Worm (Caenorhabditis elegans) whole organism, L3 larva: ENCODE data around the gene cup-16.

ENCODE experiments used
- daf-12 ChIP-seq: fragments of 150-350 bp; optimal IDR thresholded peaks from 2 replicates; lab custom pipeline; 2014; ENCODE audit warnings: missing biosample characterization, missing genetic modification reagents, missing genetic modification characterization
- elt-1 ChIP-seq: fragments of 150-350 bp; optimal IDR thresholded peaks from 2 replicates; lab custom pipeline; 2014; ENCODE audit warnings: missing biosample characterization, missing genetic modification characterization
- nhr-237 ChIP-seq: fragments of 150-350 bp; optimal IDR thresholded peaks from 2 replicates; lab custom pipeline; 2014; ENCODE audit warnings: missing biosample characterization, missing genetic modification characterization
- pqm-1 ChIP-seq: fragments of 150-350 bp; optimal IDR thresholded peaks from 2 replicates; lab custom pipeline; 2017; ENCODE audit warnings: missing biosample characterization, missing genetic modification characterization, inconsistent platforms
- skn-1 ChIP-seq: fragments of 150-350 bp; optimal IDR thresholded peaks from 2 replicates; lab custom pipeline; 2014; ENCODE audit warnings: missing biosample characterization, missing genetic modification characterization

DNA sequence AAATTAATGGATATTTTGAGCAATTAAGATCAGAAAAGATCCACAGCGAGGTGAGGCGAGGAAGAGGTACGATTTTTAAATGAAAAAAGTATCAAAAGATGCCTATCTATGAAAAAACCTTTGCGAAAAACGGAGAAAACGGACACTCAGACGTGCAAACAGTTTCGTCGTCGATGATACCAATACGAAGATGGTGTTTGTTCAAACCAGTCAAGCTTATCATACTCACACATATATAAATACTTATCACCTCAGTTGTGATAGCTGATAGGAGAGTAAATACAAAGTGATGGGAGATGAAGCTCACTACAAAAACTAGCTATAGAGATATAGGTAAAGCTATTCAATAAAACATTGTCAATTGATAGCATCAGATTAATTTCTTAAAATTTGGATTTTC is 27.2 kb upstream of the cup-16 start:
- TF ChIP-seq pqm-1 = peak; percentile 6
- TF ChIP-seq nhr-237 (tag; lab: Kevin White, UChicago) = no peak
- no peak for TF ChIP-seq daf-12 (tag; lab: Kevin White, UChicago)
- TF ChIP-seq elt-1 (tag; lab: Kevin White, UChicago) = no peak
- TF ChIP-seq skn-1 (tag; lab: Kevin White, UChicago) = no peak
